Fruit fly (Drosophila melanogaster) whole organism, embryonic: ENCODE results near the gene CG43121.

ENCODE experiments used
- Bdp1 ChIP-seq: fragments of 200-800 bp; sonication (Bioruptor generic); optimal IDR thresholded peaks from 3 replicates; lab custom pipeline; 2016; ENCODE audit warnings: missing biosample characterization, missing genetic modification characterization
- Blimp-1 ChIP-seq: fragments of 200-800 bp; sonication (Bioruptor generic); optimal IDR thresholded peaks from 3 replicates; lab custom pipeline; 2018; ENCODE audit warnings: missing biosample characterization, missing genetic modification characterization, mild to moderate bottlenecking, moderate library complexity, missing genetic modification reagents
- CG10321 ChIP-seq: fragments of 200-800 bp; sonication (Bioruptor generic); IDR thresholded peaks from 2 replicates; pipeline ENCODE4 v1.3.6; 2022; ENCODE audit warnings: missing biosample characterization, missing genetic modification characterization
- CG10543 ChIP-seq: fragments of 200-800 bp; sonication (Bioruptor generic); optimal IDR thresholded peaks from 3 replicates; lab custom pipeline; 2017; ENCODE audit warnings: missing biosample characterization, mild to moderate bottlenecking, missing genetic modification characterization, moderate library complexity
- CG14667 ChIP-seq: fragments of 200-800 bp; sonication (Bioruptor generic); IDR thresholded peaks from 2 replicates; pipeline ENCODE4 v1.3.6; 2022; ENCODE audit warnings: missing biosample characterization, missing genetic modification characterization
- CG1529 ChIP-seq: fragments of 200-800 bp; sonication (Bioruptor generic); optimal IDR thresholded peaks from 3 replicates; lab custom pipeline; 2018; ENCODE audit warnings: missing biosample characterization, missing genetic modification characterization
- CG16779 ChIP-seq: fragments of 200-800 bp; sonication (Bioruptor generic); IDR thresholded peaks from 2 replicates; pipeline ENCODE4 v1.3.6; 2022; ENCODE audit warnings: missing biosample characterization, missing genetic modification characterization
- CG17385 ChIP-seq: fragments of 200-800 bp; sonication (Bioruptor generic); optimal IDR thresholded peaks from 3 replicates; lab custom pipeline; 2018; ENCODE audit warnings: missing biosample characterization, mild to moderate bottlenecking, missing genetic modification characterization
- CG18619 ChIP-seq: fragments of 200-800 bp; sonication (Bioruptor generic); optimal IDR thresholded peaks from 3 replicates; lab custom pipeline; 2017; ENCODE audit warnings: missing biosample characterization, mild to moderate bottlenecking, missing genetic modification characterization
- CG2889 ChIP-seq: fragments of 200-800 bp; sonication (Bioruptor generic); IDR thresholded peaks from 3 replicates; pipeline ENCODE4 v1.3.6; 2022; ENCODE audit warnings: missing biosample characterization, missing genetic modification characterization
- CG3065 ChIP-seq: fragments of 200-800 bp; sonication (Bioruptor generic); optimal IDR thresholded peaks from 2 replicates; lab custom pipeline; 2016; ENCODE audit warnings: missing biosample characterization, missing genetic modification characterization
- CG32767 ChIP-seq: fragments of 200-800 bp; sonication (Bioruptor generic); IDR thresholded peaks from 2 replicates; pipeline ENCODE4 v1.3.6; 2022; ENCODE audit warnings: missing biosample characterization, missing genetic modification characterization
- CG32772 ChIP-seq: fragments of 200-800 bp; sonication (Bioruptor generic); IDR thresholded peaks from 2 replicates; pipeline ENCODE4 v1.3.6; 2022; ENCODE audit warnings: missing biosample characterization, missing genetic modification characterization
- CG4404 ChIP-seq: fragments of 200-800 bp; sonication (Bioruptor generic); IDR thresholded peaks from 2 replicates; pipeline ENCODE4 v1.3.6; 2022; ENCODE audit warnings: missing biosample characterization, missing genetic modification characterization
- CG4820 ChIP-seq: fragments of 200-800 bp; sonication (Bioruptor generic); optimal IDR thresholded peaks from 3 replicates; lab custom pipeline; 2016; ENCODE audit warnings: missing biosample characterization, missing genetic modification characterization
- CG6254 ChIP-seq: fragments of 200-800 bp; sonication (Bioruptor generic); optimal IDR thresholded peaks from 3 replicates; lab custom pipeline; 2017; ENCODE audit warnings: mild to moderate bottlenecking, missing biosample characterization, missing genetic modification reagents, missing genetic modification characterization
- CG6654 ChIP-seq: fragments of 200-800 bp; sonication (Bioruptor generic); optimal IDR thresholded peaks from 2 replicates; lab custom pipeline; 2017; ENCODE audit warnings: missing biosample characterization, mild to moderate bottlenecking, missing genetic modification characterization
- CG6689 ChIP-seq: fragments of 200-800 bp; sonication (Bioruptor generic); IDR thresholded peaks from 2 replicates; pipeline ENCODE4 v1.3.6; 2022; ENCODE audit warnings: missing biosample characterization, missing genetic modification characterization
- CG6813 ChIP-seq: fragments of 200-800 bp; sonication (Bioruptor generic); optimal IDR thresholded peaks from 2 replicates; lab custom pipeline; 2017; ENCODE audit warnings: missing biosample characterization, missing genetic modification characterization, mild to moderate bottlenecking, moderate library complexity, missing genetic modification reagents
- CG7357 ChIP-seq: fragments of 200-800 bp; sonication (Bioruptor generic); IDR thresholded peaks from 3 replicates; pipeline ENCODE4 v1.3.6; 2022; ENCODE audit warnings: missing biosample characterization, missing genetic modification characterization
- CG7786 ChIP-seq: fragments of 200-800 bp; sonication (Bioruptor generic); optimal IDR thresholded peaks from 2 replicates; lab custom pipeline; 2016; ENCODE audit warnings: missing biosample characterization, missing genetic modification characterization
- CG8359 ChIP-seq: fragments of 200-800 bp; sonication (Bioruptor generic); optimal IDR thresholded peaks from 2 replicates; lab custom pipeline; 2017; ENCODE audit warnings: missing biosample characterization, mild to moderate bottlenecking, missing genetic modification characterization, borderline replicate concordance
- CHES-1-like ChIP-seq: fragments of 200-800 bp; sonication (Bioruptor generic); optimal IDR thresholded peaks from 2 replicates; lab custom pipeline; 2016; ENCODE audit warnings: missing biosample characterization, missing genetic modification characterization
- Chrac-16 ChIP-seq: fragments of 200-800 bp; sonication (Bioruptor generic); optimal IDR thresholded peaks from 3 replicates; lab custom pipeline; 2016; ENCODE audit warnings: missing biosample characterization, missing genetic modification characterization
- D19B ChIP-seq: fragments of 200-800 bp; sonication (Bioruptor generic); optimal IDR thresholded peaks from 2 replicates; lab custom pipeline; 2017; ENCODE audit warnings: missing biosample characterization, mild to moderate bottlenecking, missing genetic modification characterization
- E2f2 ChIP-seq: fragments of 200-800 bp; sonication (Bioruptor generic); IDR thresholded peaks from 2 replicates; pipeline ENCODE4 v1.3.6; 2022; ENCODE audit warnings: missing biosample characterization, missing genetic modification characterization
- H15 ChIP-seq: fragments of 200-800 bp; sonication (Bioruptor generic); IDR thresholded peaks from 3 replicates; pipeline ENCODE4 v1.3.6; 2022; ENCODE audit warnings: missing biosample characterization, missing genetic modification characterization
- Hr39 ChIP-seq: fragments of >200 bp; optimal IDR thresholded peaks from 2 replicates; lab custom pipeline; 2017
- Kr ChIP-seq: fragments of 200-800 bp; sonication (Bioruptor generic); optimal IDR thresholded peaks from 2 replicates; lab custom pipeline; 2017; ENCODE audit warnings: missing biosample characterization, mild to moderate bottlenecking, missing genetic modification characterization
- Lpt ChIP-seq: fragments of >200 bp; optimal IDR thresholded peaks from 2 replicates; lab custom pipeline; 2018; ENCODE audit warnings: missing biosample characterization, missing genetic modification characterization
- Optix ChIP-seq: fragments of 200-800 bp; sonication (Bioruptor generic); IDR thresholded peaks from 3 replicates; pipeline ENCODE4 v1.3.6; 2022; ENCODE audit warnings: missing biosample characterization, missing genetic modification characterization
- PHDP ChIP-seq: fragments of 200-800 bp; sonication (Bioruptor generic); optimal IDR thresholded peaks from 3 replicates; lab custom pipeline; 2018; ENCODE audit warnings: missing biosample characterization, mild to moderate bottlenecking, missing genetic modification characterization, moderate library complexity
- Sox102F ChIP-seq: fragments of 200-800 bp; sonication (Bioruptor generic); optimal IDR thresholded peaks from 2 replicates; lab custom pipeline; 2018; ENCODE audit warnings: missing biosample characterization, mild to moderate bottlenecking, missing genetic modification characterization, moderate library complexity
- Sry-δ ChIP-seq: fragments of 200-800 bp; sonication (Bioruptor generic); optimal IDR thresholded peaks from 2 replicates; lab custom pipeline; 2016; ENCODE audit warnings: missing biosample characterization, missing genetic modification characterization
- Stat92E ChIP-seq, 3 experiments: fragments of >200 bp in 2 of 3; fragments of 200-800 bp in 1 of 3; sonication (Bioruptor generic) in 1 of 3; optimal IDR thresholded peaks; 2 replicates each; lab custom pipeline; 2017 to 2019; ENCODE audit warnings: missing biosample characterization in 3 of 3, missing genetic modification characterization in 3 of 3, mild to moderate bottlenecking in 1 of 3, moderate library complexity in 1 of 3
- Tbp ChIP-seq: fragments of >200 bp; optimal IDR thresholded peaks from 2 replicates; lab custom pipeline; 2018; ENCODE audit warnings: missing biosample characterization, missing genetic modification characterization
- Trl ChIP-seq, 3 experiments: fragments of >200 bp in 2 of 3; fragments of 200-800 bp in 1 of 3; sonication (Bioruptor generic) in 1 of 3; optimal IDR thresholded peaks; 2 replicates in 1 of 3; 3 replicates in 2 of 3; lab custom pipeline; 2016 to 2017; ENCODE audit warnings: missing biosample characterization in 1 of 3, missing genetic modification characterization in 1 of 3
- corto ChIP-seq: fragments of 200-800 bp; sonication (Bioruptor generic); optimal IDR thresholded peaks from 2 replicates; lab custom pipeline; 2016; ENCODE audit warnings: missing biosample characterization, mild to moderate bottlenecking, missing genetic modification characterization, moderate library complexity
- crc ChIP-seq: fragments of 200-800 bp; sonication (Bioruptor generic); optimal IDR thresholded peaks from 2 replicates; lab custom pipeline; 2016; ENCODE audit warnings: missing biosample characterization, missing genetic modification characterization
- emc ChIP-seq: fragments of 200-800 bp; sonication (Bioruptor generic); optimal IDR thresholded peaks from 2 replicates; lab custom pipeline; 2016; ENCODE audit warnings: missing biosample characterization, missing genetic modification characterization
- esg ChIP-seq: fragments of 200-800 bp; sonication (Bioruptor generic); conservative IDR thresholded peaks from 2 replicates; pipeline ENCODE4 v1.3.6; 2022; ENCODE audit warnings: missing biosample characterization, missing genetic modification characterization
- ftz-f1 ChIP-seq: fragments of 200-800 bp; sonication (Bioruptor generic); optimal IDR thresholded peaks from 2 replicates; lab custom pipeline; 2016; ENCODE audit warnings: missing biosample characterization, missing genetic modification characterization
- gfzf ChIP-seq: fragments of 200-800 bp; sonication (Bioruptor generic); optimal IDR thresholded peaks from 2 replicates; lab custom pipeline; 2016; ENCODE audit warnings: missing biosample characterization, mild to moderate bottlenecking, missing genetic modification characterization, moderate library complexity
- hth ChIP-seq: fragments of >200 bp; optimal IDR thresholded peaks from 2 replicates; lab custom pipeline; 2017; ENCODE audit warnings: inconsistent platforms
- knrl ChIP-seq: fragments of 200-800 bp; sonication (Bioruptor generic); IDR thresholded peaks from 3 replicates; pipeline ENCODE4 v1.3.6; 2022; ENCODE audit warnings: missing biosample characterization, missing genetic modification characterization; ENCODE audit not compliant: partially characterized antibody
- nau ChIP-seq: fragments of 200-800 bp; sonication (Bioruptor generic); optimal IDR thresholded peaks from 3 replicates; lab custom pipeline; 2017; ENCODE audit warnings: missing biosample characterization, mild to moderate bottlenecking, missing genetic modification characterization, missing genetic modification reagents
- nerfin-1 ChIP-seq: fragments of 200-800 bp; sonication (Bioruptor generic); optimal IDR thresholded peaks from 3 replicates; lab custom pipeline; 2019; ENCODE audit warnings: missing biosample characterization, mild to moderate bottlenecking, missing genetic modification characterization, moderate library complexity
- so ChIP-seq: fragments of 200-800 bp; sonication (Bioruptor generic); IDR thresholded peaks from 3 replicates; pipeline ENCODE4 v1.3.6; 2022; ENCODE audit warnings: missing biosample characterization, missing genetic modification characterization
- ssp ChIP-seq: fragments of 200-800 bp; sonication (Bioruptor generic); IDR thresholded peaks from 2 replicates; pipeline ENCODE4 v1.3.6; 2022; ENCODE audit warnings: missing biosample characterization, missing genetic modification characterization
- twi ChIP-seq: fragments of 200-800 bp; optimal IDR thresholded peaks from 2 replicates; lab custom pipeline; 2019; ENCODE audit warnings: missing biosample characterization, mild to moderate bottlenecking, missing genetic modification characterization, moderate library complexity
- unpg ChIP-seq: fragments of 200-800 bp; sonication (Bioruptor generic); optimal IDR thresholded peaks from 3 replicates; lab custom pipeline; 2018; ENCODE audit warnings: missing biosample characterization, mild to moderate bottlenecking, missing genetic modification characterization, moderate library complexity

CG43121 gene

DNA sequence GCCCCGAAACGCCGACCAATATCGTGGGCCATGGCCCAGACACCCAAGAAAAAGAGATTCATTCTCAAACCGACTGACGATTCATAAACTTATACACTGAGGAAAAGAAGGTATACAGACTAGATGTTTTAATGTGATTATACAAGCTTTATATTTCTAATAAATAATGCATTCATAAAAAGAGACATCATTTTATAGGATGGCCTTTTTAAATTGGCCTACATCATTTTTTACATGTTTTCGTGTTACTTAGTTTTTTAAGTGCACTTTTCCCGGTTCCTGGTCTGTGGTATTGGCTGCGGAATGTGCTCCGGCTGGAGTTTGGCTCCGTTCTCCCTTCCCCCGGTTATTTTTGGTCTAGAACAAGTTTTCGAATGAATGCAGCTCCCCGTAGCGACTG, 19.7 kb downstream of the CG43121 start (continued):
- TF ChIP-seq CHES-1-like, result peak; percentile 65
- TF ChIP-seq Hr39 (lab: Kevin White, UChicago), result no peak
- TF ChIP-seq ssp (GFP tag; lab: Robert Waterston, UW), result peak; percentile 62
- TF ChIP-seq Lpt (GFP tag; lab: Kevin White, UChicago), result no peak
- TF ChIP-seq Tbp (GFP tag; lab: Kevin White, UChicago), result no peak
- TF ChIP-seq knrl, result no peak
- peak; percentile 68; the same call in 1 of the 2 replicates for TF ChIP-seq CG32772 (GFP tag; lab: Robert Waterston, UW)
- TF ChIP-seq CG6689 (GFP tag; lab: Robert Waterston, UW), result peak; percentile 82
- peak; percentile 79 for TF ChIP-seq CG4820 (GFP tag; lab: Kevin White, UChicago)
- peak; percentile 63 for TF ChIP-seq corto (GFP tag; lab: Kevin White, UChicago)
- TF ChIP-seq emc (GFP tag; lab: Kevin White, UChicago), result no peak
- TF ChIP-seq H15 (GFP tag; lab: Robert Waterston, UW), result peak; percentile 50; the same call in 1 of the 3 replicates
- peak; percentile 82 for TF ChIP-seq Sox102F (GFP tag; lab: Kevin White, UChicago)
- TF ChIP-seq PHDP (tag; lab: Kevin White, UChicago), result peak; percentile 85
- peak; percentile 75 for TF ChIP-seq Chrac-16
- TF ChIP-seq CG10543 (GFP tag; lab: Kevin White, UChicago), result no peak
- TF ChIP-seq D19B, result no peak
- peak; percentile 69 for TF ChIP-seq CG6813 (GFP tag; lab: Kevin White, UChicago)
- TF ChIP-seq CG3065 (GFP tag; lab: Kevin White, UChicago), result peak; percentile 41
- TF ChIP-seq CG7786 (GFP tag; lab: Kevin White, UChicago), result peak; percentile 57
- no peak for TF ChIP-seq Kr (GFP tag; lab: Kevin White, UChicago)
- TF ChIP-seq CG7357 (GFP tag; lab: Robert Waterston, UW), result peak; percentile 50; the same call in 1 of the 3 replicates
- TF ChIP-seq so (GFP tag; lab: Robert Waterston, UW), result peak; percentile 52; the same call in 1 of the 3 replicates
- peak; percentile 69; the same call in 1 of the 2 replicates for TF ChIP-seq CG14667 (GFP tag; lab: Robert Waterston, UW)
- no peak for TF ChIP-seq gfzf (GFP tag; lab: Kevin White, UChicago)
- peak; percentile 57 for TF ChIP-seq CG18619 (GFP tag; lab: Kevin White, UChicago)
- no peak for TF ChIP-seq CG10321 (GFP tag; lab: Robert Waterston, UW)
- TF ChIP-seq CG6654, result peak; percentile 40
- TF ChIP-seq Bdp1 (GFP tag; lab: Kevin White, UChicago), result peak; percentile 35
- TF ChIP-seq CG1529 (GFP tag; lab: Kevin White, UChicago), result peak; percentile 79
- peak; percentile 8 for TF ChIP-seq Sry-δ
- peak; percentile 93 for TF ChIP-seq Blimp-1 (GFP tag; lab: Kevin White, UChicago)
- peak; percentile 81 for TF ChIP-seq nerfin-1 (tag; lab: Kevin White, UChicago)
- TF ChIP-seq CG4404 (GFP tag; lab: Robert Waterston, UW), result peak; percentile 54
- TF ChIP-seq CG32767 (GFP tag; lab: Robert Waterston, UW), result peak; percentile 24; the same call in 1 of the 2 replicates
- no peak for TF ChIP-seq CG16779 (GFP tag; lab: Robert Waterston, UW)
- peak; percentile 77 for TF ChIP-seq twi
- no peak for TF ChIP-seq ftz-f1 (GFP tag; lab: Kevin White, UChicago)
- TF ChIP-seq hth (lab: Kevin White, UChicago), result no peak
- TF ChIP-seq E2f2 (GFP tag; lab: Robert Waterston, UW), result peak; percentile 39; the same call in 1 of the 2 replicates
- TF ChIP-seq Stat92E (GFP tag; optimal IDR thresholded peaks at IDR 0.05; lab: Kevin White, UChicago), result peak in 1 of 3 experiments; percentile 75
- peak; percentile 84 for TF ChIP-seq unpg (GFP tag; lab: Kevin White, UChicago)
- peak; percentile 89 for TF ChIP-seq CG6254 (GFP tag; lab: Kevin White, UChicago)
- TF ChIP-seq CG2889 (GFP tag; lab: Robert Waterston, UW), result 0 out of 3 replicates have a peak, but pooled peaks have one; percentile 15
- no peak for TF ChIP-seq Trl (optimal IDR thresholded peaks at IDR 0.05; lab: Kevin White, UChicago)
- TF ChIP-seq Trl (GFP tag; optimal IDR thresholded peaks at IDR 0.05; lab: Kevin White, UChicago), result peak; percentile 27
- TF ChIP-seq CG8359 (GFP tag; lab: Kevin White, UChicago), result peak; percentile 61
- TF ChIP-seq nau (GFP tag; lab: Kevin White, UChicago), result peak; percentile 54
- peak; percentile 62 for TF ChIP-seq CG17385 (GFP tag; lab: Kevin White, UChicago)
- TF ChIP-seq Optix (GFP tag; lab: Robert Waterston, UW), result no peak
- TF ChIP-seq esg, result peak; percentile 51
- peak; percentile 41 for TF ChIP-seq crc
